Worm (Caenorhabditis elegans): ENCODE measurements around the gene gmpr-1.
"Not testable (repeated sequence)": the region's sequence is repeated elsewhere in the genome, so short reads cannot be mapped to it uniquely, and the experiment has no call there.

gmpr-1 gene

ce11 chrV:4346325-4346724 lies 24.9 kb downstream of the gmpr-1 start, which contains the start of gene hpo-18:
Gene hpo-18 (minus strand): TSS chrV:4346425.
- TF ChIP-seq Y5F2A.4 (GFP tag; optimal IDR thresholded peaks at IDR 0.05) (no peak), aha-1 (tag) (peak; percentile 67), mdt-29 (GFP tag; IDR thresholded peaks at IDR 0.05) (no peak), nhr-77 (tag; optimal IDR thresholded peaks at IDR 0.05) (no peak), ceh-20 (GFP tag; IDR thresholded peaks at IDR 0.05) (no peak), ZK337.2 (GFP tag; IDR thresholded peaks at IDR 0.05) (no peak), lin-15B (tag; optimal IDR thresholded peaks at IDR 0.05) (no peak)

- TF ChIP-seq egl-43 (GFP tag; IDR thresholded peaks at IDR 0.05) (0 out of 2 replicates have a peak, but pooled peaks have one; percentile 37), nhr-42 (GFP tag; IDR thresholded peaks at IDR 0.05) (no peak), lim-7 (GFP tag; IDR thresholded peaks at IDR 0.05) (0 out of 2 replicates have a peak, but pooled peaks have one; percentile 19), ama-1 (optimal IDR thresholded peaks at IDR 0.05) (peak; percentile 74), zfp-3 (GFP tag; conservative IDR thresholded peaks at IDR 0.05) (0 out of 2 replicates have a peak, but pooled peaks have one; percentile 29), pqm-1 (tag; optimal IDR thresholded peaks at IDR 0.05) (no peak), pha-4 (GFP tag; IDR thresholded peaks at IDR 0.05) (0 out of 2 replicates have a peak, but pooled peaks have one; percentile 16), pha-4 (tag; optimal IDR thresholded peaks at IDR 0.05) (no peak), lin-38 (GFP tag; IDR thresholded peaks at IDR 0.05) (peak; percentile 44)
These were observed 25.5 kb downstream of the gmpr-1 start, which contains the start of gene figl-1 for ce11 chrV:4345714-4346113. Gene figl-1 (minus strand): TSS chrV:4345999.

ce11 chrV:4341736-4342135 lies 29.4 kb downstream of the gmpr-1 start:
- no peak for TF ChIP-seq daf-16 (GFP tag; optimal IDR thresholded peaks at IDR 0.05)
- TF ChIP-seq daf-16 (tag; optimal IDR thresholded peaks at IDR 0.05): peak; percentile 34
- no peak for TF ChIP-seq ceh-62 (tag; optimal IDR thresholded peaks at IDR 0.05)
- TF ChIP-seq nhr-77 (tag; optimal IDR thresholded peaks at IDR 0.05): no peak
- no peak for TF ChIP-seq hif-1 (tag; optimal IDR thresholded peaks at IDR 0.05)
- TF ChIP-seq lin-38 (GFP tag; IDR thresholded peaks at IDR 0.05): peak; percentile 42; the same call in 1 of the 2 replicates
- peak; percentile 14 for TF ChIP-seq hlh-30 (tag; optimal IDR thresholded peaks at IDR 0.05; ENCODE audit: insufficient read depth)
- TF ChIP-seq ztf-11 (tag; optimal IDR thresholded peaks at IDR 0.05): no peak

ce11 chrV:4341208-4341607 lies 30.0 kb downstream of the gmpr-1 start, which contains the start of gene glrx-3:
Gene glrx-3 (minus strand): TSS chrV:4341308.
- no peak for TF ChIP-seq mxl-2 (GFP tag; conservative IDR thresholded peaks at IDR 0.05)
- TF ChIP-seq lin-15B (tag; optimal IDR thresholded peaks at IDR 0.05): no peak
- peak; percentile 37; the same call in 1 of the 2 replicates for TF ChIP-seq lin-38 (GFP tag; IDR thresholded peaks at IDR 0.05)
- TF ChIP-seq dmd-8 (GFP tag; IDR thresholded peaks at IDR 0.05): no peak
- TF ChIP-seq ZK337.2 (GFP tag; IDR thresholded peaks at IDR 0.05): no peak
- no peak for TF ChIP-seq hmg-1.1 (GFP tag; IDR thresholded peaks at IDR 0.05)
- TF ChIP-seq zip-2 (tag; optimal IDR thresholded peaks at IDR 0.05): no peak

DNA sequence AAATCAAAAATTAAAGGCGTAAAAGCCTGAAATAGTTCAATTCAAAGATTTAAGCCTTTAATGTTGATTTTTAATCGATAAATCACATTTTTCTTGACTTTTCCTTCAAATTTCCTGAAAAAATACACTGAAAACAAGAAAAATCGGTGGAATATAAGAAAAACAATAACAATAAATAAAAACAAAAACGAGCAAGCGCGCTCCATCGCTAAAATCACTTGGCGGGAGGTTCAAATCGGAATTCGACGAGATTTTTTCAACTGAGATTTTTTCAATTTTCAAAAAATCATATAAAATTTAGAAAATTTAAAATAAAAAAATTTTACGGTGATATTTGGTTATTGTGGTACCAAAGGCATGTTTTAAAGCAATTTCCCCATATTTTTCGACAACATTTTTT lies 31.7 kb downstream of the gmpr-1 start:
- TF ChIP-seq dpl-1 (GFP tag; optimal IDR thresholded peaks at IDR 0.05) (peak; percentile 50), F37D6.2 (tag; optimal IDR thresholded peaks at IDR 0.05) (no peak), lin-38 (GFP tag; IDR thresholded peaks at IDR 0.05) (peak; percentile 43)

DNA sequence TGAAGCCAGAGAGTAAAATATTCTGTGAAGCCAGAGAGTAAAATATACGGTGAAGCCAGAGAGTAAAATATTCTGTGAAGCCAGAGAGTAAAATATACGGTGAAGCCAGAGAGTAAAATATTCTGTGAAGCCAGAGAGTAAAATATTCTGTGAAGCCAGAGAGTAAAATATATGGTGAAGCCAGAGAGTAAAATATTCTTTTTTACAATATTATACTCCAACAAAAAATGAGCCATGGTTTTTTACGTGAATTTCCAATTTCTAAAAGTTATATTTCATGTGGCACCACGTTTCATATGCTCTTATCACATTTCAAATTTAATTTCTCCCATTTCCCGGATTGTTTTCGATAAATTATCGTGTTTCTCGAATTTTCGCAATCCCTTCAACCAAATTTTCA lies 34.7 kb downstream of the gmpr-1 start, which contains the start of gene irld-1:
TSS of gene irld-1 (plus strand) at position 301 of the 400 bp plus-strand sequence.
- not testable (repeated sequence) for TF ChIP-seq attf-4 (tag; optimal IDR thresholded peaks at IDR 0.05); sdz-12 (GFP tag; optimal IDR thresholded peaks at IDR 0.05); nhr-111 (GFP tag; optimal IDR thresholded peaks at IDR 0.05)
